Worm (Caenorhabditis elegans) whole organism, mixed stage, embryonic: Measurements from ENCODE around the gene Y41C4A.18.

Experiments used
- mab-5 ChIP-seq: fragments of 150-350 bp; optimal IDR thresholded peaks from 2 replicates; lab custom pipeline; 2014; ENCODE audit warnings: missing biosample characterization, missing genetic modification characterization
- nhr-12 ChIP-seq: fragments of 150-350 bp; optimal IDR thresholded peaks from 2 replicates; lab custom pipeline; 2014; ENCODE audit warnings: missing biosample characterization, missing genetic modification characterization
- nhr-237 ChIP-seq: fragments of 150-350 bp; optimal IDR thresholded peaks from 2 replicates; lab custom pipeline; 2014; ENCODE audit warnings: missing biosample characterization, missing genetic modification characterization
- nhr-76 ChIP-seq: sonication (generic microtip); optimal IDR thresholded peaks from 2 replicates; lab custom pipeline; 2017; ENCODE audit warnings: missing biosample characterization, missing genetic modification characterization
- unc-62 ChIP-seq: fragments of 150-350 bp; optimal IDR thresholded peaks from 2 replicates; lab custom pipeline; 2014; ENCODE audit warnings: missing biosample characterization, missing genetic modification reagents, missing genetic modification characterization

- TF ChIP-seq mab-5 (tag; lab: Kevin White, UChicago) (no peak), nhr-76 (tag; lab: Kevin White, UChicago) (no peak), nhr-237 (tag; lab: Kevin White, UChicago) (no peak), unc-62 (no peak), nhr-12 (tag; lab: Kevin White, UChicago) (no peak)
Observed at ce11 chrIII:11703776-11704093, 26.7 kb upstream of the Y41C4A.18 start, which contains the start of gene col-95.
